Worm (Caenorhabditis elegans): ENCODE measurements around the gene F44E5.15.

The F44E5.15 gene

DNA sequence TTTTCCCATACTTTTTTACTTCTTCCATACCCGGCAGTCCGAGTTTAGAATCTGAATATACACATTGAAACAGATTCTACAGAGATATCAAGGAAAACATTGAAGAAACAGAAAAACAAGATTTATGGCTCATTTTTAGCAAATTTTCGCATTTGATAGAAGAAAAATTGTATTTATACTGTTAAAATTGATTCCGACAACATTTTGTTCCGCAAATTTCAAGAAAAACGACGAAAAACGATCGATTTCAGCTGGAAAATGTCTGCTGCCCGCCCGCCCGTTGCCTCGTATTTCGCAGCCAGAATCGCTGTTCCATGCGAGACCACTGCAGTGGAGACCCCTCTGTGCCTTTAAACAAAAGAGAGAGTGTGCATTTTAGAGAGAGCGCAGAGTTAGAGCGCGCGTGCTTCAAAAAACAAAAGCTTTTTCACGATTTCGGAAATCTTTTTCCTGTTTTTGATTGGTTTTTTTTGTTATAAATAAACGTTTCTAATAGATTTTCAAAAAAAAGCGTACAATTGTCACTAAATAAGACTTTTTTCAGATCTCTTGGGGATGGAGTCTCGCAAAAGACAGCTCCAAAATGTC is 5.5 kb downstream of the F44E5.15 start, which contains the start of the genes patr-1 and dna-2:
TSS of gene patr-1 (minus strand) at position 51 of the 588 bp plus-strand sequence.
TSS of gene dna-2 (plus strand) at position 538 of the 588 bp plus-strand sequence.
- TF ChIP-seq dao-5 (tag; optimal IDR thresholded peaks at IDR 0.05) = no peak

DNA sequence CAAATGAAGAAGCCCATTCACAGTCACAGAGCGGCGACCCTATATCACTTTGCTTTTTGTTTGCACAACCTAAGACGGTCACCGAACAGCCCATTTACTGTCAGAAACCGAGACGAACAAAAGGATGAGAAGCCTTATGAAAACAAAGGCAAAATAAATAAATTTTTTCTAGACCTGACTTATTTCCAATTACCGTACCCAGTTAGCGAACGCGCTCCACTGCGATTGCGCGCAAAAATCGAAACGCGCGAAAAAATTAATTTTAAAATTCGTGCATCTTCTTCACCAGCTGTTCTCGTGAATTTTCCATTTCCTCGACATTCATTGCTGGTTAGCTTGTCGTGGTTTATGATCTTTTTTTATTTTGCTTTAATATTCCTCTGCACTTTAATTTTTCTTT is 10.0 kb downstream of the F44E5.15 start, which contains the start of gene F43G6.16:
TSS of gene F43G6.16 (minus strand) at position 141 of the 400 bp plus-strand sequence.
- TF ChIP-seq him-1 (tag; optimal IDR thresholded peaks at IDR 0.05) = no peak
- no peak for TF ChIP-seq W03F9.2 (tag; optimal IDR thresholded peaks at IDR 0.05)
- TF ChIP-seq dao-5 (tag; optimal IDR thresholded peaks at IDR 0.05) = no peak

DNA sequence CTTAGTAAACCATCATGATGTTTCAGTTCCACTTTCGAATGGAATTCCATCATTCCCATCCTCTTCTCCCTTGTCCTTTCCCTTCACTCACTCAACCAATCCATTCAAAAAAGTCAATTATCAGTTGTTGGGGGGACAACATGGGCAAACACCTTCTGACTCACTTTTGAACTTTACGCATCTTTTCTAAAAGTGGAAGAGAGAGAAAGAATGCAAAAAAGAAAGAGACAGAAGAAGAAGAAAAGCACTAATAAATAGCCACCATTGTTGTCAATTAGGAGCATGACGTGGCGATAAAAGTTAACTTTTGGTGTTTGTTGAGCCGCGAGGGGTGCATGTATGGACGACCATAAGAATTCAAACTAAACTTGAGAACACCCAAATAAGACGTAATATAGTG is 15.6 kb downstream of the F44E5.15 start:
- no peak for TF ChIP-seq W03F9.2 (tag; optimal IDR thresholded peaks at IDR 0.05)
- no peak for TF ChIP-seq him-1 (tag; optimal IDR thresholded peaks at IDR 0.05)
- TF ChIP-seq dao-5 (tag; optimal IDR thresholded peaks at IDR 0.05) = no peak

DNA sequence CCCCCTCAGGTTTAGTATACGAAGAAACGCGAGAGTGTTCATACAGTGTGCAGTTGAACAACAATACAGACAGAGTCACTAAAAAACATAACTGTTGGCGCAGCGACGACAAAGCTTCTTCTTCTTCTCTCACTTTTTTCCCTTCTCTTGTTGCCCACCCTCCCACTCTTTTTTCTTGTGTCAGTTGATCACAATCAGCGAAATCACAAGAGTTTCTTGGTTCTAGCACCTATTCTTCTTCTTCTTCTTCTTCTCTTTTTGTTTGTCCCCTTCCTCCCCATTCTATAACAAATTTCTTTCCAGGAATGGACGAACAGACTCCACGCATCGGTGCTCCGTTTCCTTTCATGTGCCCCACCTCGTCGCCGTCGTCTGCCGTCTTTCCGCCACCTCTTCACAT is 18.0 kb downstream of the F44E5.15 start, which contains the start of gene F43G6.4:
TSS of gene F43G6.4 (plus strand) at position 301 of the 400 bp plus-strand sequence.
- no peak for TF ChIP-seq dao-5 (tag; optimal IDR thresholded peaks at IDR 0.05)
- no peak for TF ChIP-seq W03F9.2 (tag; optimal IDR thresholded peaks at IDR 0.05)
- TF ChIP-seq him-1 (tag; optimal IDR thresholded peaks at IDR 0.05) = no peak

DNA sequence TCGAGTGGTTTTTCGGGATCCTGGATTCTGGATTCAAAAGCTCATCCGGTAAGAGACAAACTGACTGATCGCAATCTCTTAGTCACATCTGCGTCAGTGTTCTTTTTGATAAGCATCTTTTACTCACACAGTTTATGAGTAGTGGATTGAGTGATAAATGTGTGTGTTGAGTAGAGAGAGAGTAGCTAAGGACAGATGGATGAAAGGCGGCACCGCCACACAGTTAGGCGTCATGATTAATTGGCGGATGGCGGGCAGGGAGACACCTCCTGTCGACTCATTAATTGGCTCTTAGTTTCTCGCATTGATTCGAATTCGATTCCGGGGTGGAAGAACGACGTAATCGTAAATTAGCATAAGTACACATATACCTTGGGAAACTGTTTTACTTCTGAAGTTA is 21.9 kb downstream of the F44E5.15 start:
- TF ChIP-seq him-1 (tag; optimal IDR thresholded peaks at IDR 0.05) = no peak
- no peak for TF ChIP-seq W03F9.2 (tag; optimal IDR thresholded peaks at IDR 0.05)
- TF ChIP-seq dao-5 (tag; optimal IDR thresholded peaks at IDR 0.05) = no peak

DNA sequence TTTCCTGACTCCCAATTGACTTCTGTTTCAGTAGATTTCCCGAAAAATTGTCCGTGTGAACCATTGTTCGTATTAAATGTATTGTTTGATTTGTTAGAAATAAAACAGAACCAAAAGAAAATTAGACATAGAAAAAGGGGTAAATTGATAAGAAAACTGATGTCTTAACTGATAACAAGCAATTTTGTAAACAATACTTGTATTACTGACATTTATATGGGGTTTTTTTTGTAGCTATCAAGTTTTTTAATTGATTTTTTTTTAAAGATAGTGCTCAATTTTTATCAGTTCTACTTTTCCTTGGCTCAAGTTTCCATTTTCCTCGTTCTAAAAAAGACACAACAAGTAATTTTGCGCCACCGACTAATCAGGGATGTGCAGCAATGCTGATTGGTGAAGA is 24.7 kb downstream of the F44E5.15 start:
- no peak for TF ChIP-seq dao-5 (tag; optimal IDR thresholded peaks at IDR 0.05)
- TF ChIP-seq him-1 (tag; optimal IDR thresholded peaks at IDR 0.05) = no peak
- TF ChIP-seq W03F9.2 (tag; optimal IDR thresholded peaks at IDR 0.05) = no peak

DNA sequence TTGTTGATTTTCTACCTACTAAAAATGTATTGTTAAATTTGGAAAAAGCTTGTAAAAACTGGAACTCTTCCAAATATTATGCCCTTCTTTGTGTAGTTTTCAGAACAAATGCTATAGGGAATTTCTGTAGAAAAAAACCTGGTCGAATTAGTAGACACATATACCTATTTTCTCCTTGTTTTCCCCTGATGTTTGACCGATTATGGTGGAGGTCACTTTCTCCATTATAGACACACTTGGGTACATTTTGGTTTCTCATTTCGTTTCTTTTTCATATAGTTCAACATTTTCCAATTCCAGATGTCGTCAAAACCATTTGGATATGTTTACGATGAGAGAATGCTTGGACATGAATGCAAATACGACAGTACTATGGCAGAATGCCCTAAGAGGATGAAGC is 26.3 kb downstream of the F44E5.15 start, which contains the start of gene hda-5:
TSS of gene hda-5 (plus strand) at position 301 of the 400 bp plus-strand sequence.
- no peak for TF ChIP-seq W03F9.2 (tag; optimal IDR thresholded peaks at IDR 0.05)
- no peak for TF ChIP-seq him-1 (tag; optimal IDR thresholded peaks at IDR 0.05)

DNA sequence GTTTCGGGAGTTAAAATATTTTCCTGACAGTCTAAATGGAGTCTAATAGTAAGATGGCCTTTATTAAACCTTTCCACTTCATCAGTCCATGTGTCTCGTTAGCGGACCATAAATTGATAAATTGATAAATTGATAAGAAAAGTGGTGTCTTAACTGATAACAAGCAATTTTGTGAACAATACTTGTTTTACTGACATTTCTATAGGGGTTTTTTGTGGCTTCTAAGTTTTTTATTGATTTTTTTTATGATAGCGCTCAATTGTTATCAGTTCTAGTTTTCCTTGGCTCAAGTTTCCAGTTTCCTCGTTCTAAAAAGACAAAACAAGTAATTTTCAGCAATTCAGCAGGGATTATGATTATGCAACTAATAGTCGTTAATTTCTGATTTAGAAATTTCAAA is 30.0 kb downstream of the F44E5.15 start, which contains the start of gene F43G6.17:
TSS of gene F43G6.17 (plus strand) at position 301 of the 400 bp plus-strand sequence.
- TF ChIP-seq dao-5 (tag; optimal IDR thresholded peaks at IDR 0.05) (no peak), W03F9.2 (tag; optimal IDR thresholded peaks at IDR 0.05) (no peak), him-1 (tag; optimal IDR thresholded peaks at IDR 0.05) (no peak)

DNA sequence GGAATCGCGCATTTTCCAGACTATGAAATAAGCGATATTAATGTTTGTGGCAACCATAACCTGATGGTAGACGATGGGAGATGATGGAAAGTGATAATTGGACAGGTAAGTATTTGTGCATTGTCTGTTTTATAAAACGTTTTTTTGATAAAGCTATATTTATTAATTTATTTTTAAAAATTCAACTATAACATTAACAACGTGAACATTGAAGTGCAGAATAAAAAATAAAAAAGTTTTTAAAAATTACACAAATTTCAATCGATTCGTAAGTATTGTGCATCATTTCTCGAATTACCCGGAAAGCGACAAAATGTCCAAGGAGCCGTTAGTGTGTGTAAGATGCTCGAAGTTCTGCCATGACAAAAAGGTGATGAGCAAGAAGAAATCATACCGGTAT is 33.8 kb downstream of the F44E5.15 start, which contains the start of gene jmjd-1.1:
TSS of gene jmjd-1.1 (plus strand) at position 301 of the 400 bp plus-strand sequence.
- no peak for TF ChIP-seq him-1 (tag; optimal IDR thresholded peaks at IDR 0.05)
- no peak for TF ChIP-seq W03F9.2 (tag; optimal IDR thresholded peaks at IDR 0.05)
- TF ChIP-seq dao-5 (tag; optimal IDR thresholded peaks at IDR 0.05) = no peak

DNA sequence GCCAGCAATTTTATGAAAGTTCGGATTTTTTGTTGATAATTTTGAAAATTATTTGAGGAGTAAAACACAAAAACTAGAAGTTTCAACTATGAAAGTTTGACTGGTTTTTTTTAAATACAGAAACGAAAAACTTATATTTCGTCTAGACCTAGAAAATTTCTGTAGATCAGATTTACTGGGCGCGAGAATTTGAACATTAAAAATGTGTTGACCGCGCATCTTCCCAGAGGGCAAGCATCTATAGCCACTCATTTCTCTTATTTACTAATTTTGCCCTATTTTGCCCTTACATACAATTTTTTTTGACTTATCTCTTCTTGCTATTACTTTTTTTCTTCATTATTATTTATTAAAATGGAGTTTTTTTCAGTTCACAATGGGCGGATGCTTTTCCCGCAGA is 36.5 kb downstream of the F44E5.15 start, which contains the start of gene F43G6.10:
TSS of gene F43G6.10 (plus strand) at position 371 of the 400 bp plus-strand sequence.
- TF ChIP-seq him-1 (tag; optimal IDR thresholded peaks at IDR 0.05) (no peak), dao-5 (tag; optimal IDR thresholded peaks at IDR 0.05) (no peak), W03F9.2 (tag; optimal IDR thresholded peaks at IDR 0.05) (no peak)

DNA sequence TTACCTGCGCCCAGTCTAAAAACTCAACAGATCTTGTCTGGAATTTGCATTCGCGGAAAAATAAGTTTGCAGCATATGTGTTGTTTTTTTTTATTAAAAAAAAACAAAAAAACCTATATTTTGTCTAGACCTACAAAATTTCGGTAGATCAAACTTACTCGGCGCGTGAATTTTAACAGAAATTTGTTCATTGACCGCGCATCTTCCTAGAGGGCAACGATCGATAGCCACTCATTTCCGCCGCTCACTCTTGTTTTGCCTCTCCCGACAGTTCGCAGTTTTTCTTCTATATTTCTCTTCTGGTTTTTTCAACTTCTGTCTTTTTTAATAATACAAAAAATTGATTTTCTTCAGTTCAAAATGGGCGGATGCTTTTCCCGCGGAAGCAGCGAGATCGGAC is 38.0 kb downstream of the F44E5.15 start, which contains the start of gene F43G6.7:
TSS of gene F43G6.7 (plus strand) at position 355 of the 400 bp plus-strand sequence.
- no peak for TF ChIP-seq W03F9.2 (tag; optimal IDR thresholded peaks at IDR 0.05)
- TF ChIP-seq dao-5 (tag; optimal IDR thresholded peaks at IDR 0.05) = no peak
- TF ChIP-seq him-1 (tag; optimal IDR thresholded peaks at IDR 0.05) = no peak

DNA sequence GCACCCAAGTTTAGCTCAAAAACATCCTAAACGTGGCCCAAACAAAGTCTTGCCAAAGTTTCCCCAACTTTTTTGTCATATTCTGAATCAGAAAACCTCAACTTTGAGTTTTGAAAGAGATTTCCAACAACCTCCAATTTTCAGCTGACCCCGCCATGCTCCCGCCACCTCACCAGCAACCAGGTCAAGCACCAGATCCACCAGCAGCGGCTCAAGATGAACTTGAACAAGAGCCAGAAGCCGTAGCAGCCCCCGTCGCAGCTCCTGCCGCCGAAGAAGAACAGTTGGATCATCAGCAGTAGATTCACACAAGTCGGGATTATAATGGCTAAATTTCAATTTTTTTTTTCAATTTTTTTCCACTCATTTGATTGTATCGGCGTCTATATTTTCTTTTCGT is 38.8 kb downstream of the F44E5.15 start:
- no peak for TF ChIP-seq him-1 (tag; optimal IDR thresholded peaks at IDR 0.05)
- TF ChIP-seq W03F9.2 (tag; optimal IDR thresholded peaks at IDR 0.05) = no peak
- no peak for TF ChIP-seq dao-5 (tag; optimal IDR thresholded peaks at IDR 0.05)

DNA sequence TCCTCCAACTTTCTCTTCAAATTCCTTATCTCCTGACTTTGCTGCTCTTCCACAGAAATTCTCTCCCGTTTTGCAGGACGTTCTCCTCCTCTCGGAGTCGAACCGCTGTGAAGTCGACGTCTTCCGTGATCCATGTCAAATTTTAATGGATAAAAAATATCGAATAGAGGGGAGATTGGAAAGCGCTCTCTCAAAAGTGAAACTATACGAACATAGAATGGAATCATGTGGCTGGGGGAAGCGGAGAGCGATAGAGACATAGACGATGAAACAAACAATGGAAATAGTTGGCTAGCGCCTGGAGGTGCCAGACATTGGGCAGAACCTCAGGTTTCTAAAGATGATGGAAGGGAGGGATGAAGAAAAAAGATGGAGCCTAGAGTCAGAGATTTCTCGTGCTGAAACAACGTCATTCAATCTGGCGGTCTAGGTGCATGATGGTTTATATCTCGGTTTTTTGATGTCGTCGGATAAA is 41.5 kb downstream of the F44E5.15 start, which contains the start of gene F43G6.8:
TSS of gene F43G6.8 (minus strand) at position 198 of the 475 bp plus-strand sequence.
- TF ChIP-seq him-1 (tag; optimal IDR thresholded peaks at IDR 0.05) = no peak
- no peak for TF ChIP-seq W03F9.2 (tag; optimal IDR thresholded peaks at IDR 0.05)
- TF ChIP-seq dao-5 (tag; optimal IDR thresholded peaks at IDR 0.05) = no peak

DNA sequence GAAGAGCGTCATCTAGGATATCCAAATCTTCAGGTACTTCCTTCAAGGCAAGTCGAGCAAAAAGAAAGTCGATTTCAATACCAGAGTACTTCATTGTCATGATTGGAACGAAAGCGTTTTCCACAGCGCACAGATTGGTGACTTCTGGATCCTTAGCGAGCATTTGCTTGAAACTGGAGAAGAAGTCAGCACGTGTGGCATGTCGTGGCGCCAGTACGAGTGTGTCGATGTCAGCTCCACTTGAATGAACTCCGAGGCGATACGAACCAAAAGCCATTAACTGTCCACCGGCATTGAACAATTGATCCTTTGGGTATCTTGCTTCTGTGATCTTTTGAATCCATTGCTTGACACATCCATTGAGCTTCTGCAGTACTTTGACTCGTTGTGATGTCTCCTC is 43.5 kb downstream of the F44E5.15 start:
- TF ChIP-seq W03F9.2 (tag; optimal IDR thresholded peaks at IDR 0.05) = no peak
- TF ChIP-seq him-1 (tag; optimal IDR thresholded peaks at IDR 0.05) = no peak
- no peak for TF ChIP-seq dao-5 (tag; optimal IDR thresholded peaks at IDR 0.05)
